Fruit fly (Drosophila melanogaster): Measurements from ENCODE around the gene CG32277.

DNA sequence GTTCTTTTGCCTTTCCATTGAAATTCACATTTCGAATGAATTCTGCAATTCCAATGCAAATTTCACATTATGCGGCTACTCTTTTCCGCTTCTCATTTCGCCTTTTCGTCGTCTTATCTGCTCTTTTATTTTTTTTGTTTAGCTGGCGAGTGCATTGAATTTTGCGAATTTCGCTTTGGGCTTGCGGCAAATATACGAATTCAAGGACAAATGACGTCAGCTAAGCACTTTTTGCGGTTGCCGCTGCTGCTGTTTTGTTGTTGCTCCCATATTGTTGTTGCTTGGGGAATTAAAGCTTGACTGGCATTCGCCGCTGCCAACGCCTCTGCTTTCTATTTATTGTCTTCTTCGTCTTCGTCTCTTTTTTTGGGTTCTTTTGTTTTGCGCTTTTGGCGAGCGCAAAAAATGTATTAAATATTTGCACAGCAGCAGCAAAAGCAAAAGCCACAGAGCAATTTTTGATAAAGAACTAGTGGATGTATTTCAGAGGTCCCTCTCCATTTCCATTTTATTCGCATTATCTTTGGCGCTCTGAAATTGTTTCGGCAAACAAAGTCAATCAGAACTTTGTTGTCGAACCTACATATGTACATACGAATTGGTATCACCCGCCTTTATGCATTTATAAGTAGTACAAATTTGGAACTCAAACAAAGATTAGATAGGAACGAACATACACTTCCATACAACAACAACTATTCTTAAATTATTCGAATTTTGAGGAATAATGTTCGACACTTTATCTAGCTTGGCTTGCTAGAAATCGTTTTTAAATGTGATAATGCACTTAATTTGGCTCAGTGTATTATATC, 34.7 kb upstream of the CG32277 start:
- peak; percentile 89 for TF ChIP-seq psq (GFP tag; optimal IDR thresholded peaks at IDR 0.05)
- TF ChIP-seq ey (GFP tag; optimal IDR thresholded peaks at IDR 0.05): peak; percentile 84
- peak; percentile 23 for TF ChIP-seq HLH106 (tag; optimal IDR thresholded peaks at IDR 0.05)
- no peak for TF ChIP-seq N (GFP tag; optimal IDR thresholded peaks at IDR 0.05)
- TF ChIP-seq h (GFP tag; optimal IDR thresholded peaks at IDR 0.05): peak; percentile 57
- TF ChIP-seq Myc (optimal IDR thresholded peaks at IDR 0.05): no peak

Measured in whole organism, wandering third instar larva.